ENCODE assay signal across 5 fruit fly cellular contexts in the genomic region with DNA sequence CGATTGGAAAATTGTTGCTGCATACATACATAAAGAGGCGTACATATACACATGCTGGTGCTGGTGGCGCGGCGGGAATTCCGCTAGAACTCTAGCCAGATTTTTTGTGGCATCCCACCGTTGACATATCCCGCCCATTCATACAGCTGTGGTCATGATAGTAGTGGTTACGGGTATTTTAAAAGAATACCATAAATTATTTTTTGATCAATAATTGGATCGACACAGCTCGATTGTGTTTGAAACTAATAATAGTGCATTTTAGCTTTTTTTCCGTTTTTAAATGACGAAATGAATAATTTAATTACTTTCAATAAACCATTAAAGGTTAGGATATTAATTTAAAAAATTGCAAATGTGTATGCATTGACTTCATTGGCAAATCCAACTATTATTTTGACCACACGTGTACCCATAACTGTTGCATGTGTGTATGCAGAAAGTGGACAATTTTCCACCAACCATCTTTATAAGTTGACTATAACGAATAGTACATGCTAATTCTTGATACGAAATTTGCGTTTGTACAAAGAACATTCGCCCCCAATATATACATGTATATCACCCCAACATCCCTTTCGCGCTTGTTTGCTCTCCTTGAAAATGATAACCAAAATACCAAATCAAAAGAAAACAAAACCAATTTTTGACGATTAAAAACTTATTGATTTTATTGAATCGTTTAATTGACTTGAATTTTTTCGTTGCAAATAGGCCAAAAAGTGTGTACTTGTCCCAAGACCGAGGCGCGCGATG.
TF ChIP-seq lines count a peak whose summit lies in the region.

No protein-coding gene starts in this region.

TF ChIP-seq in whole organism, adult, 20 proteins besides CTCF, POLR2A, EP300 and RAD21 (continued from another document):
- TF ChIP-seq CG33017 (tag; optimal IDR thresholded peaks at IDR 0.05; lab: Kevin White, UChicago) (peak; percentile 65), CG7045 (GFP tag; optimal IDR thresholded peaks at IDR 0.05; lab: Kevin White, UChicago) (peak; percentile 65), Mnt (GFP tag; optimal IDR thresholded peaks at IDR 0.05; lab: Kevin White, UChicago) (peak; percentile 22)
TF ChIP-seq in whole organism, adult: peak in this region for 12.

TF ChIP-seq in whole organism, embryonic, 481 proteins besides CTCF, POLR2A, EP300 and RAD21 (continued from another document and continues in another):
- TF ChIP-seq gce (GFP tag; IDR thresholded peaks at IDR 0.05; lab: Robert Waterston, UW) (peak; percentile 77), dmrt99B (tag; optimal IDR thresholded peaks at IDR 0.05; lab: Kevin White, UChicago) (peak; percentile 84), MTF-1 (GFP tag; optimal IDR thresholded peaks at IDR 0.05; lab: Kevin White, UChicago; ENCODE audit: borderline replicate concordance) (peak; percentile 57), CG30020 (tag; optimal IDR thresholded peaks at IDR 0.05; lab: Kevin White, UChicago) (no peak), hkb (optimal IDR thresholded peaks at IDR 0.05; lab: Kevin White, UChicago) (no peak), hkb (GFP tag; IDR thresholded peaks at IDR 0.05; lab: Robert Waterston, UW) (peak; percentile 94), CG9876 (GFP tag; optimal IDR thresholded peaks at IDR 0.05; lab: Kevin White, UChicago) (peak; percentile 8), sd (tag; optimal IDR thresholded peaks at IDR 0.05; lab: Kevin White, UChicago) (peak; percentile 99), Nf-YA (GFP tag; IDR thresholded peaks at IDR 0.05; lab: Robert Waterston, UW) (peak; percentile 66), CG5953 (GFP tag; IDR thresholded peaks at IDR 0.05; lab: Robert Waterston, UW) (peak; percentile 83), Atf-2 (GFP tag; optimal IDR thresholded peaks at IDR 0.05; lab: Kevin White, UChicago) (peak; percentile 40), CG31365 (tag; optimal IDR thresholded peaks at IDR 0.05; lab: Kevin White, UChicago) (peak; percentile 39), lilli (GFP tag; optimal IDR thresholded peaks at IDR 0.05; lab: Kevin White, UChicago) (peak; percentile 84), mam (GFP tag; optimal IDR thresholded peaks at IDR 0.05; lab: Kevin White, UChicago) (peak; percentile 64), usp (GFP tag; optimal IDR thresholded peaks at IDR 0.05; lab: Kevin White, UChicago) (no peak), CG15073 (GFP tag; optimal IDR thresholded peaks at IDR 0.05; lab: Kevin White, UChicago) (no peak), Oaz (GFP tag; IDR thresholded peaks at IDR 0.05; lab: Robert Waterston, UW) (peak; percentile 59; the same call in 1 of the 2 replicates), CG8944 (GFP tag; optimal IDR thresholded peaks at IDR 0.05; lab: Kevin White, UChicago) (peak; percentile 59), Eip74EF (GFP tag; optimal IDR thresholded peaks at IDR 0.05; lab: Kevin White, UChicago) (peak in 1 of 2 experiments; percentile 75), CG11560 (tag; IDR thresholded peaks at IDR 0.05; lab: Robert Waterston, UW) (peak; percentile 38; the same call in 1 of the 3 replicates), CG2889 (GFP tag; IDR thresholded peaks at IDR 0.05; lab: Robert Waterston, UW) (0 out of 3 replicates have a peak, but pooled peaks have one; percentile 47), Taf1 (GFP tag; IDR thresholded peaks at IDR 0.05; lab: Robert Waterston, UW) (0 out of 2 replicates have a peak, but pooled peaks have one; percentile 13), CG14014 (GFP tag; IDR thresholded peaks at IDR 0.05; lab: Robert Waterston, UW) (peak; percentile 81; the same call in 1 of the 2 replicates), tin (GFP tag; optimal IDR thresholded peaks at IDR 0.05; lab: Kevin White, UChicago) (peak; percentile 71), CG4730 (GFP tag; IDR thresholded peaks at IDR 0.05; lab: Robert Waterston, UW) (peak; percentile 57; the same call in 1 of the 2 replicates), gcm (GFP tag; optimal IDR thresholded peaks at IDR 0.05; lab: Kevin White, UChicago) (peak; percentile 67), Mad (GFP tag; optimal IDR thresholded peaks at IDR 0.05; lab: Kevin White, UChicago) (peak; percentile 55), CG8281 (tag; optimal IDR thresholded peaks at IDR 0.05; lab: Kevin White, UChicago) (peak; percentile 33)

TF ChIP-seq in whole organism, prepupa, 60 proteins besides CTCF, POLR2A, EP300 and RAD21 (continued from another document and continues in another):
- TF ChIP-seq CG4318 (GFP tag; optimal IDR thresholded peaks at IDR 0.05; lab: Kevin White, UChicago): no peak
- peak; percentile 97 for TF ChIP-seq Eip78C (GFP tag; lab: Kevin White, UChicago)
- TF ChIP-seq net (GFP tag; optimal IDR thresholded peaks at IDR 0.05; lab: Kevin White, UChicago): peak; percentile 90
- TF ChIP-seq CG11762 (GFP tag; optimal IDR thresholded peaks at IDR 0.05; lab: Kevin White, UChicago; ENCODE audit: insufficient read depth): peak; percentile 70
- TF ChIP-seq CG34406 (GFP tag; optimal IDR thresholded peaks at IDR 0.05; lab: Kevin White, UChicago): peak; percentile 65
- peak; percentile 57 for TF ChIP-seq Sox15 (GFP tag; optimal IDR thresholded peaks at IDR 0.05; lab: Kevin White, UChicago)
- TF ChIP-seq CG7368 (GFP tag; optimal IDR thresholded peaks at IDR 0.05; lab: Kevin White, UChicago): peak; percentile 81
- peak; percentile 84 for TF ChIP-seq CG10669 (GFP tag; optimal IDR thresholded peaks at IDR 0.05; lab: Kevin White, UChicago)
- peak; percentile 91 for TF ChIP-seq CG8119 (GFP tag; IDR thresholded peaks at IDR 0.05; lab: Robert Waterston, UW)
- peak; percentile 86 for TF ChIP-seq esn (GFP tag; optimal IDR thresholded peaks at IDR 0.05; lab: Kevin White, UChicago)
- TF ChIP-seq CG31627 (GFP tag; optimal IDR thresholded peaks at IDR 0.05; lab: Kevin White, UChicago): peak; percentile 79
- peak; percentile 78 for TF ChIP-seq CG8632 (GFP tag; optimal IDR thresholded peaks at IDR 0.05; lab: Kevin White, UChicago)
- TF ChIP-seq Hr4 (GFP tag; optimal IDR thresholded peaks at IDR 0.05; lab: Kevin White, UChicago): peak; percentile 86
- peak; percentile 66 for TF ChIP-seq vri (GFP tag; optimal IDR thresholded peaks at IDR 0.05; lab: Kevin White, UChicago)
- TF ChIP-seq CG1621 (tag; optimal IDR thresholded peaks at IDR 0.05; lab: Kevin White, UChicago): peak; percentile 76
- TF ChIP-seq CG10631 (GFP tag; optimal IDR thresholded peaks at IDR 0.05; lab: Kevin White, UChicago): peak; percentile 72
- peak; percentile 72 for TF ChIP-seq CG3032 (tag; optimal IDR thresholded peaks at IDR 0.05; lab: Kevin White, UChicago)
- peak; percentile 72 for TF ChIP-seq dsx (GFP tag; optimal IDR thresholded peaks at IDR 0.05; lab: Kevin White, UChicago; ENCODE audit: poor library complexity, severe bottlenecking)
- TF ChIP-seq CG6276 (GFP tag; optimal IDR thresholded peaks at IDR 0.05; lab: Kevin White, UChicago): peak; percentile 83
- TF ChIP-seq Ets21C (GFP tag; optimal IDR thresholded peaks at IDR 0.05; lab: Kevin White, UChicago): peak; percentile 75
- TF ChIP-seq CG6854 (GFP tag; optimal IDR thresholded peaks at IDR 0.05; lab: Kevin White, UChicago): no peak
- TF ChIP-seq fd85E (GFP tag; optimal IDR thresholded peaks at IDR 0.05; lab: Kevin White, UChicago): no peak
- no peak for TF ChIP-seq Blimp-1 (GFP tag; optimal IDR thresholded peaks at IDR 0.05; lab: Kevin White, UChicago)
- TF ChIP-seq CG11902 (GFP tag; optimal IDR thresholded peaks at IDR 0.05; lab: Kevin White, UChicago): peak; percentile 56
- TF ChIP-seq Hr39 (GFP tag; optimal IDR thresholded peaks at IDR 0.05; lab: Kevin White, UChicago): peak; percentile 81
- peak; percentile 85 for TF ChIP-seq lz (GFP tag; optimal IDR thresholded peaks at IDR 0.05; lab: Kevin White, UChicago)
- TF ChIP-seq Gug (GFP tag; IDR thresholded peaks at IDR 0.05; lab: Robert Waterston, UW): peak; percentile 74
- TF ChIP-seq Smox (GFP tag; optimal IDR thresholded peaks at IDR 0.05; lab: Kevin White, UChicago): peak; percentile 83
- peak; percentile 53 for TF ChIP-seq fd59A (GFP tag; optimal IDR thresholded peaks at IDR 0.05; lab: Kevin White, UChicago)
- TF ChIP-seq spab (GFP tag; optimal IDR thresholded peaks at IDR 0.05; lab: Kevin White, UChicago): peak; percentile 65

TF ChIP-seq in whole organism, pupa, 21 proteins besides CTCF, POLR2A, EP300 and RAD21 (continued from another document):
- TF ChIP-seq CG8159 (tag; optimal IDR thresholded peaks at IDR 0.05; lab: Kevin White, UChicago) (peak; percentile 77), CG34367 (tag; optimal IDR thresholded peaks at IDR 0.05; lab: Kevin White, UChicago) (peak; percentile 79)
TF ChIP-seq in whole organism, pupa: peak in this region for 17.

TF ChIP-seq in whole organism, wandering third instar larva, 38 proteins besides CTCF, POLR2A, EP300 and RAD21 (continued from another document):
- TF ChIP-seq sage (GFP tag; optimal IDR thresholded peaks at IDR 0.05; lab: Kevin White, UChicago) (peak; percentile 65), Jra (GFP tag; optimal IDR thresholded peaks at IDR 0.05; lab: Kevin White, UChicago) (peak; percentile 55), CG32264 (GFP tag; optimal IDR thresholded peaks at IDR 0.05; lab: Kevin White, UChicago) (no peak), Dif (GFP tag; optimal IDR thresholded peaks at IDR 0.05; lab: Kevin White, UChicago; ENCODE audit: partially characterized antibody) (no peak), sv (GFP tag; optimal IDR thresholded peaks at IDR 0.05; lab: Kevin White, UChicago) (peak; percentile 55), woc (GFP tag; optimal IDR thresholded peaks at IDR 0.05; lab: Kevin White, UChicago) (peak; percentile 67), HLH106 (tag; optimal IDR thresholded peaks at IDR 0.05; lab: Kevin White, UChicago) (peak; percentile 68), br (GFP tag; optimal IDR thresholded peaks at IDR 0.05; lab: Kevin White, UChicago) (peak; percentile 72), Hnf4 (GFP tag; optimal IDR thresholded peaks at IDR 0.05; lab: Kevin White, UChicago) (peak; percentile 73), Vsx2 (GFP tag; optimal IDR thresholded peaks at IDR 0.05; lab: Kevin White, UChicago; ENCODE audit: partially characterized antibody) (no peak), Rel (GFP tag; optimal IDR thresholded peaks at IDR 0.05; lab: Kevin White, UChicago) (no peak), Rel (tag; optimal IDR thresholded peaks at IDR 0.05; lab: Kevin White, UChicago) (no peak), rgr (GFP tag; optimal IDR thresholded peaks at IDR 0.05; lab: Kevin White, UChicago) (peak; percentile 78)
